Fruit fly (Drosophila melanogaster) Kc167 (cell line): ENCODE results near the gene trp.

Source experiments
- Myc ChIP-seq: fragments of >200 bp; optimal IDR thresholded peaks from 2 replicates; lab custom pipeline; 2017; ENCODE audit warnings: missing external identifiers
- Sin3A ChIP-seq: fragments of >200 bp; optimal IDR thresholded peaks from 2 replicates; lab custom pipeline; 2018; ENCODE audit warnings: missing external identifiers
- h ChIP-seq: fragments of >200 bp; optimal IDR thresholded peaks from 3 replicates; lab custom pipeline; 2018; ENCODE audit warnings: missing external identifiers
- insv ChIP-seq: fragments of >200 bp; optimal IDR thresholded peaks from 3 replicates; lab custom pipeline; 2018; ENCODE audit warnings: missing external identifiers
- psq ChIP-seq: fragments of >200 bp; optimal IDR thresholded peaks from 2 replicates; lab custom pipeline; 2017; ENCODE audit warnings: missing external identifiers
- ttk ChIP-seq: sonication (Bioruptor generic); optimal IDR thresholded peaks from 2 replicates; lab custom pipeline; 2017; ENCODE audit warnings: missing external identifiers

trp gene

DNA sequence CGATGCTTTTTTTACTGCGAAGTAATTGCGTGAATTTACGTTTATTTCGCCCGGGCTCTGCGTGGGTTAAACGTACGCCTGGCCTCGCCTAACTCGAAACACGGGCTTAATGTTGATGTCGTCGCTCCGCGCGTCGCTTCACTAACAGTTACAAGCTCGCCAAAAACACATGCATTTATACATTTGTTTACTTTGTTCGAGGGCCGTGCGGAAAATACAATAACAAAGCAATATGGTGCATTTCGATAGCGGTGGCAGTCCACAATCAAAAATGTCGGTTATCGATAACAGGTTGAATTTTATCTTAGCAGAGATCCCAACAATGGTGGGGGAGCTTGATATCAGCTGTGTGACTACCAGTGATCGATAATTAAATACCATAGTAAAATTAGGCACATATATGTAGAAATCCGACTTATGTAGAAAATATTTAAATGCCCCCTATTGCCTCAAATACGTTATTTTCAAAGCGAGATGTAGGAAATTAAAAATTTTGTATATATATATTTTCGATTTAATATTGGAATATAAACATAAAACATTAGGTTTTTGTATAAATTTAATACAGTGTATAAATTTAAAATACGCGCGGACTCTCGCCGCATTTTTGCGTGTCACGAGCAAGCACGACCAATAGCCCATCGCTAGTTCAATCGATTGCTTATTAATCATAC, 51.3 kb downstream of the trp start, which contains the start of gene Zip99C:
TSS of gene Zip99C (minus strand) at position 220 of the 674 bp plus-strand sequence.
- TF ChIP-seq psq (no peak), ttk (no peak), Myc (lab: Kevin White, UChicago) (no peak)

DNA sequence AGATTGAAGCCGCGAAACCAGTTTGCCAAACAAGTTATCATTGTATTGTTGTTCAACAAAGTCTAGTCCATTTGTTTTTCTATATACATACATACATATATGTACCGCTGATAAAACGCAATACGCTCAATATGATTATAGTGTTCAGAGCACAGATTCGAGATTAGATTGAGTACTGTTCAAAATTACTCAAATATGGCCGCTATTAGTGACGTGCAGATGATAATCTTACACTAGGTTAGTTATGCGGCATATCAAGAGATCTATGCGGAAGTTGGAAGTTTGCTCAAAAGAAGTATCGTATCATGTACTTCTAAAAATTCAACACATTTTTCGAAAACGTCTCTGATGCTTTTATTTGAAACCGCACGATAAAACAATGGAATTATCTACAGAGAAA, 52.2 kb downstream of the trp start:
- no peak for TF ChIP-seq Sin3A (lab: Kevin White, UChicago)
- no peak for TF ChIP-seq Myc (lab: Kevin White, UChicago)
- no peak for TF ChIP-seq h (lab: Kevin White, UChicago)
- no peak for TF ChIP-seq insv
- TF ChIP-seq ttk: no peak
- no peak for TF ChIP-seq psq

DNA sequence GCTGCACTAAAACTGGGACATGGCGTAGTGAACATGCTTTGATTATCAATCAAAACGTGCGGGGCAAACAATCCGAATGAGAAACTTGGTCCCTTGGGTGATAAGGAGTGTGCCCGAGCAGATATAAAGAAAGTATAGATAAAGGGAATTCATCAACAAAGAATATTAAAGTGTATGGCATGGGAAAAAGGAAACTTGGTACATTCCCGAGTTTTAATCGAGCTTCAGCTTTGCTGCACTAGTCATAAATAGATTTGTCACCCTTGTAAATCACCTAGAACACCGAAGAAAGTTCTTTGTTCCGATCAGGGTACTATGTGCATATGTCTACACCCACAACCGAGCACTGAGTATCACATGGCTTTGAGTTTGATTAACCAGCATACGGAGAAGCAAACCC, 52.6 kb downstream of the trp start:
- TF ChIP-seq ttk: no peak
- TF ChIP-seq psq: no peak
- no peak for TF ChIP-seq h (lab: Kevin White, UChicago)
- no peak for TF ChIP-seq Myc (lab: Kevin White, UChicago)
- TF ChIP-seq Sin3A (lab: Kevin White, UChicago): no peak
- no peak for TF ChIP-seq insv

DNA sequence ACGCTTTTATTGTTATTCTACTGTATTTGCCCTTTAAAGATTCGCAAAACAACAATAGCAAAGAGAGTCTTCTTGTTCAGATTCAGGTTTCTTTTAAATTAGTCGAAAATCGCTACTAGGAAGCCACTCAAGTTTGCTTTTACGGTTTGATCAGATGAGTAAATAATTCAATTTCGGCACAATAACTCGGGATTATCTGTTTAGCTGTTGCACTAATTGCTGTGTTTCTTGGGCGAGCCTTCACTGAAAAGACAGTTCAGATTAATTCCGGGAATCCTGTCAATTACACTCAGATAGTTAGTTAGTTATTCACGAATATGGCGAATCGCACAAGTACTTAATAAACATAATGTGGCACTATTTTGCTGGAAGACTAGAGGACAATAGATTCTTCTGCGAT, 53.4 kb downstream of the trp start:
- TF ChIP-seq psq (no peak), insv (no peak), Myc (lab: Kevin White, UChicago) (no peak)
